Fruit fly (Drosophila melanogaster) whole organism, embryonic: ENCODE data around the gene nerfin-2.

Experiments
- BEAF-32 ChIP-seq: fragments of 200-800 bp; sonication (Bioruptor generic); optimal IDR thresholded peaks from 3 replicates; lab custom pipeline; 2017; ENCODE audit warnings: missing biosample characterization, missing genetic modification characterization, mild to moderate bottlenecking, moderate library complexity, missing genetic modification reagents
- CG1024 ChIP-seq: fragments of 200-800 bp; sonication (Bioruptor generic); IDR thresholded peaks from 2 replicates; pipeline ENCODE4 v1.3.6; 2022; ENCODE audit warnings: missing biosample characterization, missing genetic modification characterization
- CG13287 ChIP-seq: fragments of 200-800 bp; sonication (Bioruptor generic); IDR thresholded peaks from 2 replicates; pipeline ENCODE4 v1.3.6; 2022; ENCODE audit warnings: missing biosample characterization, missing genetic modification characterization; ENCODE audit not compliant: partially characterized antibody
- CG13775 ChIP-seq: fragments of 200-800 bp; sonication (Bioruptor generic); optimal IDR thresholded peaks from 3 replicates; lab custom pipeline; 2017; ENCODE audit warnings: missing biosample characterization, mild to moderate bottlenecking, missing genetic modification characterization
- CG1647 ChIP-seq: fragments of 200-800 bp; sonication (Bioruptor generic); optimal IDR thresholded peaks from 3 replicates; lab custom pipeline; 2016; ENCODE audit warnings: missing biosample characterization, missing genetic modification characterization
- CG17568 ChIP-seq: fragments of 200-800 bp; sonication (Bioruptor generic); optimal IDR thresholded peaks from 2 replicates; lab custom pipeline; 2018; ENCODE audit warnings: missing biosample characterization, mild to moderate bottlenecking, missing genetic modification characterization, moderate library complexity
- CG18011 ChIP-seq: fragments of 200-800 bp; sonication (Bioruptor generic); optimal IDR thresholded peaks from 2 replicates; lab custom pipeline; 2017; ENCODE audit warnings: missing biosample characterization, missing genetic modification characterization, mild to moderate bottlenecking, moderate library complexity, missing genotype
- CG2116 ChIP-seq: fragments of 200-800 bp; sonication (Bioruptor generic); optimal IDR thresholded peaks from 3 replicates; lab custom pipeline; 2018; ENCODE audit warnings: missing biosample characterization, mild to moderate bottlenecking, missing genetic modification characterization
- CG31365 ChIP-seq: fragments of 200-800 bp; sonication (Bioruptor generic); optimal IDR thresholded peaks from 2 replicates; lab custom pipeline; 2018; ENCODE audit warnings: missing biosample characterization, mild to moderate bottlenecking, missing genetic modification characterization
- CG3847 ChIP-seq: fragments of 200-800 bp; sonication (Bioruptor generic); IDR thresholded peaks from 2 replicates; pipeline ENCODE4 v1.3.6; 2022; ENCODE audit warnings: missing biosample characterization, missing genetic modification characterization
- CG43689 ChIP-seq: fragments of 200-800 bp; sonication (Bioruptor generic); IDR thresholded peaks from 2 replicates; pipeline ENCODE4 v1.3.6; 2022; ENCODE audit warnings: missing biosample characterization, missing genetic modification characterization
- CG4707 ChIP-seq: fragments of 200-800 bp; sonication (Bioruptor generic); optimal IDR thresholded peaks from 2 replicates; lab custom pipeline; 2018; ENCODE audit warnings: missing biosample characterization, mild to moderate bottlenecking, missing genetic modification characterization, moderate library complexity
- CG6175 ChIP-seq: fragments of 200-800 bp; sonication (Bioruptor generic); IDR thresholded peaks from 3 replicates; pipeline ENCODE4 v1.3.6; 2022; ENCODE audit warnings: missing biosample characterization, missing genetic modification characterization
- CG9215 ChIP-seq: fragments of 200-800 bp; sonication (Bioruptor generic); IDR thresholded peaks from 2 replicates; pipeline ENCODE4 v1.3.6; 2022; ENCODE audit warnings: missing biosample characterization, missing genetic modification characterization
- CG9727 ChIP-seq: fragments of 200-800 bp; sonication (Bioruptor generic); optimal IDR thresholded peaks from 3 replicates; lab custom pipeline; 2017; ENCODE audit warnings: missing biosample characterization, mild to moderate bottlenecking, missing genetic modification characterization
- CG9932 ChIP-seq: fragments of 200-800 bp; sonication (Bioruptor generic); IDR thresholded peaks from 2 replicates; pipeline ENCODE4 v1.3.6; 2022; ENCODE audit warnings: missing biosample characterization, missing genetic modification characterization
- Camta ChIP-seq: fragments of 200-800 bp; sonication (Bioruptor generic); optimal IDR thresholded peaks from 2 replicates; lab custom pipeline; 2016; ENCODE audit warnings: missing biosample characterization, missing genetic modification characterization
- Dip3 ChIP-seq: fragments of 200-800 bp; sonication (Bioruptor generic); optimal IDR thresholded peaks from 3 replicates; lab custom pipeline; 2016; ENCODE audit warnings: missing biosample characterization, missing genetic modification characterization
- Dref ChIP-seq: fragments of 200-800 bp; sonication (Bioruptor generic); IDR thresholded peaks from 2 replicates; pipeline ENCODE4 v1.3.6; 2022; ENCODE audit warnings: missing biosample characterization, missing genetic modification characterization
- Hr51 ChIP-seq, 2 experiments: fragments of 200-800 bp; sonication (Bioruptor generic); optimal IDR thresholded peaks; 2 replicates in 1 of 2; 3 replicates in 1 of 2; lab custom pipeline; 2016 to 2018; ENCODE audit warnings: missing biosample characterization in 2 of 2, missing genetic modification characterization in 2 of 2, mild to moderate bottlenecking in 1 of 2, moderate library complexity in 1 of 2
- Mes4 ChIP-seq: fragments of 200-800 bp; sonication (Bioruptor generic); optimal IDR thresholded peaks from 2 replicates; lab custom pipeline; 2016; ENCODE audit warnings: missing biosample characterization, missing genetic modification characterization
- NC2α ChIP-seq: fragments of 200-800 bp; sonication (Bioruptor generic); optimal IDR thresholded peaks from 2 replicates; lab custom pipeline; 2016; ENCODE audit warnings: missing biosample characterization, missing genetic modification characterization
- Oli ChIP-seq: fragments of 200-800 bp; sonication (Bioruptor generic); optimal IDR thresholded peaks from 2 replicates; lab custom pipeline; 2018; ENCODE audit warnings: missing biosample characterization, mild to moderate bottlenecking, missing genetic modification characterization, moderate library complexity
- Sox100B ChIP-seq: fragments of 200-800 bp; sonication (Bioruptor generic); optimal IDR thresholded peaks from 3 replicates; lab custom pipeline; 2018; ENCODE audit warnings: missing biosample characterization, mild to moderate bottlenecking, missing genetic modification characterization
- Sox102F ChIP-seq: fragments of 200-800 bp; sonication (Bioruptor generic); optimal IDR thresholded peaks from 2 replicates; lab custom pipeline; 2018; ENCODE audit warnings: missing biosample characterization, mild to moderate bottlenecking, missing genetic modification characterization, moderate library complexity
- Usf ChIP-seq: fragments of 200-800 bp; sonication (Bioruptor generic); optimal IDR thresholded peaks from 2 replicates; lab custom pipeline; 2017; ENCODE audit warnings: missing genotype, missing biosample characterization, missing genetic modification characterization
- Xbp1 ChIP-seq: fragments of 200-800 bp; sonication (Bioruptor generic); optimal IDR thresholded peaks from 3 replicates; lab custom pipeline; 2016; ENCODE audit warnings: missing biosample characterization, mild to moderate bottlenecking, missing genetic modification characterization
- ac ChIP-seq: fragments of 200-800 bp; sonication (Bioruptor generic); optimal IDR thresholded peaks from 3 replicates; lab custom pipeline; 2017; ENCODE audit warnings: missing biosample characterization, mild to moderate bottlenecking, missing genetic modification characterization
- amos ChIP-seq: fragments of 200-800 bp; sonication (Bioruptor generic); IDR thresholded peaks from 2 replicates; pipeline ENCODE4 v1.3.6; 2022; ENCODE audit warnings: missing biosample characterization, missing genetic modification characterization; ENCODE audit not compliant: partially characterized antibody
- ase ChIP-seq: fragments of 200-800 bp; sonication (Bioruptor generic); IDR thresholded peaks from 3 replicates; pipeline ENCODE4 v1.3.6; 2022; ENCODE audit warnings: missing biosample characterization, missing genetic modification characterization
- bbx ChIP-seq: fragments of 200-800 bp; sonication (Bioruptor generic); IDR thresholded peaks from 2 replicates; pipeline ENCODE4 v1.3.6; 2022; ENCODE audit warnings: missing biosample characterization, missing genetic modification characterization; ENCODE audit not compliant: partially characterized antibody
- br ChIP-seq: fragments of >200 bp; optimal IDR thresholded peaks from 2 replicates; lab custom pipeline; 2017
- corto ChIP-seq: fragments of 200-800 bp; sonication (Bioruptor generic); optimal IDR thresholded peaks from 2 replicates; lab custom pipeline; 2016; ENCODE audit warnings: missing biosample characterization, mild to moderate bottlenecking, missing genetic modification characterization, moderate library complexity
- crc ChIP-seq: fragments of 200-800 bp; sonication (Bioruptor generic); optimal IDR thresholded peaks from 2 replicates; lab custom pipeline; 2016; ENCODE audit warnings: missing biosample characterization, missing genetic modification characterization
- dan ChIP-seq: fragments of 200-800 bp; sonication (Bioruptor generic); IDR thresholded peaks from 2 replicates; pipeline ENCODE4 v1.3.6; 2022; ENCODE audit warnings: missing biosample characterization, missing genetic modification characterization
- ems ChIP-seq: fragments of 200-800 bp; sonication (Bioruptor generic); optimal IDR thresholded peaks from 3 replicates; lab custom pipeline; 2016; ENCODE audit warnings: missing biosample characterization, missing genetic modification characterization
- gro ChIP-seq: fragments of 200-800 bp; sonication (Bioruptor generic); optimal IDR thresholded peaks from 2 replicates; lab custom pipeline; 2016; ENCODE audit warnings: missing biosample characterization, missing genetic modification characterization
- ham ChIP-seq: fragments of 200-800 bp; sonication (Bioruptor generic); IDR thresholded peaks from 2 replicates; pipeline ENCODE4 v1.3.6; 2022; ENCODE audit warnings: missing biosample characterization, missing genetic modification characterization
- hbn ChIP-seq: fragments of 200-800 bp; sonication (Bioruptor generic); IDR thresholded peaks from 2 replicates; pipeline ENCODE4 v1.3.6; 2022; ENCODE audit warnings: missing biosample characterization, missing genetic modification characterization; ENCODE audit not compliant: partially characterized antibody
- jing ChIP-seq: fragments of 200-800 bp; sonication (Bioruptor generic); optimal IDR thresholded peaks from 2 replicates; lab custom pipeline; 2018; ENCODE audit warnings: missing biosample characterization, mild to moderate bottlenecking, missing genetic modification characterization
- klu ChIP-seq: fragments of 200-800 bp; sonication (Bioruptor generic); IDR thresholded peaks from 2 replicates; pipeline ENCODE4 v1.3.6; 2022; ENCODE audit warnings: missing biosample characterization, missing genetic modification characterization
- lbe ChIP-seq: fragments of 200-800 bp; sonication (Bioruptor generic); optimal IDR thresholded peaks from 2 replicates; lab custom pipeline; 2016; ENCODE audit warnings: missing biosample characterization, mild to moderate bottlenecking, missing genetic modification characterization
- lilli ChIP-seq: fragments of 200-800 bp; sonication (Bioruptor generic); optimal IDR thresholded peaks from 3 replicates; lab custom pipeline; 2016; ENCODE audit warnings: missing biosample characterization, missing genetic modification characterization
- mam ChIP-seq: fragments of 200-800 bp; sonication (Bioruptor generic); optimal IDR thresholded peaks from 3 replicates; lab custom pipeline; 2016; ENCODE audit warnings: missing biosample characterization, missing genetic modification characterization
- nom ChIP-seq: fragments of 200-800 bp; sonication (Bioruptor generic); optimal IDR thresholded peaks from 2 replicates; lab custom pipeline; 2017; ENCODE audit warnings: missing biosample characterization, missing genetic modification characterization, mild to moderate bottlenecking, moderate library complexity, missing genetic modification reagents
- psq ChIP-seq: fragments of 200-800 bp; sonication (Bioruptor generic); optimal IDR thresholded peaks from 2 replicates; lab custom pipeline; 2017; ENCODE audit warnings: missing biosample characterization, missing genetic modification characterization
- sc ChIP-seq, 3 experiments: fragments of >200 bp in 2 of 3; fragments of 200-800 bp in 1 of 3; sonication (Bioruptor generic) in 1 of 3; optimal IDR thresholded peaks; 2 replicates in 2 of 3; 3 replicates in 1 of 3; lab custom pipeline; 2017; ENCODE audit warnings: mild to moderate bottlenecking in 1 of 3, missing biosample characterization in 1 of 3, missing genetic modification characterization in 1 of 3, missing genetic modification reagents in 1 of 3
- ssp ChIP-seq: fragments of 200-800 bp; sonication (Bioruptor generic); IDR thresholded peaks from 2 replicates; pipeline ENCODE4 v1.3.6; 2022; ENCODE audit warnings: missing biosample characterization, missing genetic modification characterization
- trem ChIP-seq: fragments of 200-800 bp; optimal IDR thresholded peaks from 3 replicates; lab custom pipeline; 2019; ENCODE audit warnings: missing biosample characterization, mild to moderate bottlenecking, missing genetic modification characterization, moderate library complexity

Gene nerfin-2

dm6 chr3R:10048035-10048774 is 22.7 kb upstream of the nerfin-2 start (continued):
- no peak for TF ChIP-seq gro (GFP tag; lab: Kevin White, UChicago)
- no peak for TF ChIP-seq CG13287
- TF ChIP-seq CG4707, result no peak
- no peak for TF ChIP-seq ase (GFP tag; lab: Robert Waterston, UW)
- TF ChIP-seq mam (GFP tag; lab: Kevin White, UChicago), result no peak
- no peak for TF ChIP-seq hbn
- no peak for TF ChIP-seq NC2α (GFP tag; lab: Kevin White, UChicago)
- TF ChIP-seq bbx (GFP tag; lab: Robert Waterston, UW), result no peak
- TF ChIP-seq CG6175 (GFP tag; lab: Robert Waterston, UW), result no peak
- TF ChIP-seq ham (GFP tag; lab: Robert Waterston, UW), result no peak
- peak; percentile 64 for TF ChIP-seq Oli
- TF ChIP-seq CG9727 (GFP tag; lab: Kevin White, UChicago), result peak; percentile 35
- no peak for TF ChIP-seq CG18011
- no peak for TF ChIP-seq CG9932 (GFP tag; lab: Robert Waterston, UW)
- TF ChIP-seq CG31365, result no peak
- TF ChIP-seq crc (GFP tag; lab: Kevin White, UChicago), result no peak
- TF ChIP-seq CG1024 (GFP tag; lab: Robert Waterston, UW), result no peak
- no peak for TF ChIP-seq Dref
- peak in 1 of 2 experiments; percentile 70 for TF ChIP-seq Hr51 (GFP tag; optimal IDR thresholded peaks at IDR 0.05; lab: Kevin White, UChicago)
- no peak for TF ChIP-seq BEAF-32 (GFP tag; lab: Kevin White, UChicago)
- no peak for TF ChIP-seq CG17568 (GFP tag; lab: Kevin White, UChicago)
- TF ChIP-seq br, result no peak
- TF ChIP-seq CG13775, result peak; percentile 40
- TF ChIP-seq Sox102F (GFP tag; lab: Kevin White, UChicago), result no peak
- no peak for TF ChIP-seq CG43689 (GFP tag; lab: Robert Waterston, UW)
- no peak for TF ChIP-seq CG1647 (GFP tag; lab: Kevin White, UChicago)
- no peak for TF ChIP-seq ems
- no peak for TF ChIP-seq amos
- no peak for TF ChIP-seq Camta (GFP tag; lab: Kevin White, UChicago)
- TF ChIP-seq CG2116 (GFP tag; lab: Kevin White, UChicago), result no peak
- no peak for TF ChIP-seq Usf (GFP tag; lab: Kevin White, UChicago)
- no peak for TF ChIP-seq psq (GFP tag; lab: Kevin White, UChicago)
- TF ChIP-seq corto (GFP tag; lab: Kevin White, UChicago), result no peak
- TF ChIP-seq CG3847 (GFP tag; lab: Robert Waterston, UW), result 0 out of 2 replicates have a peak, but pooled peaks have one; percentile 9
- TF ChIP-seq Dip3 (GFP tag; lab: Kevin White, UChicago), result no peak
- no peak for TF ChIP-seq jing (GFP tag; lab: Kevin White, UChicago)
- TF ChIP-seq Mes4 (GFP tag; lab: Kevin White, UChicago), result no peak
- no peak for TF ChIP-seq ssp (GFP tag; lab: Robert Waterston, UW)
- TF ChIP-seq lilli, result peak; percentile 23
- peak; percentile 39 for TF ChIP-seq lbe
- TF ChIP-seq nom (GFP tag; lab: Kevin White, UChicago), result no peak
- TF ChIP-seq sc (optimal IDR thresholded peaks at IDR 0.05; lab: Kevin White, UChicago), result no peak
- TF ChIP-seq sc (GFP tag; optimal IDR thresholded peaks at IDR 0.05; lab: Kevin White, UChicago), result no peak
- TF ChIP-seq CG9215 (GFP tag; lab: Robert Waterston, UW), result no peak
- peak; percentile 71 for TF ChIP-seq Sox100B
- no peak for TF ChIP-seq trem (tag; lab: Kevin White, UChicago)
- no peak for TF ChIP-seq klu (GFP tag; lab: Robert Waterston, UW)
- TF ChIP-seq dan (GFP tag; lab: Robert Waterston, UW), result no peak
- TF ChIP-seq Xbp1, result peak; percentile 19
- TF ChIP-seq ac (GFP tag; lab: Kevin White, UChicago), result no peak
